Fruit fly (Drosophila melanogaster): ENCODE results near the gene CG33099.

DNA sequence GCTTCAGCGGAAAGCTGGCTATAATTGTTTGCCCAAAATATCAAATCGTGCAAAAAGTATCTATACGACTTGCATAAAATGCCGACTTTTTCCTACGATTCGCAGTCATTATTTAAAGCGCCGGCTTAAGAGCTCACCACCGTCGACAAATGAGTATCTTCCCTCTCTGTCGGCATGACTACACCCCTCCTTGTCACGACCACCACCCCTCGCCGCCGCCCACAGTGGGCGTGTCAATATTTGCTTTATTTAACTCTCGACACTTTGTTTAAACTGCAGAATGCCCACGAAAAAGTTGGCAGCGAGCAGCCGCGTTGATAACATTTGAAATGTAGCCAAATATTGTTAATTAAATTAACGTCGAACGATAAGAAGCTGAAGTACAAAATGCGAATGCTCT lies 12.1 kb downstream of the CG33099 start:
- TF ChIP-seq fd96Ca (GFP tag; IDR thresholded peaks at IDR 0.05) (no peak), Ets98B (GFP tag; IDR thresholded peaks at IDR 0.05) (no peak), CG15710 (tag; optimal IDR thresholded peaks at IDR 0.05) (no peak), D1 (tag; optimal IDR thresholded peaks at IDR 0.05) (no peak), CG4496 (GFP tag; IDR thresholded peaks at IDR 0.05) (no peak), CG32121 (GFP tag; IDR thresholded peaks at IDR 0.05) (no peak), CG34367 (tag; optimal IDR thresholded peaks at IDR 0.05) (no peak), Pif1B (GFP tag; optimal IDR thresholded peaks at IDR 0.05) (no peak), CG14655 (GFP tag; optimal IDR thresholded peaks at IDR 0.05) (no peak), CG17806 (tag; optimal IDR thresholded peaks at IDR 0.05) (no peak), CG10348 (GFP tag; IDR thresholded peaks at IDR 0.05) (no peak), EcR (GFP tag; optimal IDR thresholded peaks at IDR 0.05) (no peak)

All from whole organism, pupa.